Fruit fly (Drosophila melanogaster): ENCODE results near the gene CG13643.

CG13643 gene

dm6 chr3R:24938049-24938448, 32.2 kb upstream of the CG13643 start, which contains the start of gene Osbp (continued):
- TF ChIP-seq unpg (GFP tag; optimal IDR thresholded peaks at IDR 0.05) (no peak), CG11695 (GFP tag; IDR thresholded peaks at IDR 0.05) (no peak), knrl (GFP tag; IDR thresholded peaks at IDR 0.05; ENCODE audit: partially characterized antibody) (peak; percentile 55), Poxn (GFP tag; IDR thresholded peaks at IDR 0.05) (no peak), slp2 (GFP tag; optimal IDR thresholded peaks at IDR 0.05) (no peak), CkIIα-i1 (GFP tag; IDR thresholded peaks at IDR 0.05) (no peak), CG34422 (GFP tag; IDR thresholded peaks at IDR 0.05) (peak; percentile 62; the same call in 1 of the 3 replicates), Med (GFP tag) (peak; percentile 84), CG7928 (GFP tag; optimal IDR thresholded peaks at IDR 0.05) (no peak), GATAe (GFP tag; conservative IDR thresholded peaks at IDR 0.05) (no peak), CG18011 (GFP tag; optimal IDR thresholded peaks at IDR 0.05) (no peak), ato (GFP tag; IDR thresholded peaks at IDR 0.05; ENCODE audit: partially characterized antibody) (peak; percentile 58; the same call in 1 of the 2 replicates), Bgb (GFP tag; IDR thresholded peaks at IDR 0.05; ENCODE audit: partially characterized antibody) (peak; percentile 77), CG3847 (GFP tag; IDR thresholded peaks at IDR 0.05) (peak; percentile 39; the same call in 1 of the 2 replicates), Fer2 (tag; optimal IDR thresholded peaks at IDR 0.05) (no peak), Gsc (GFP tag; IDR thresholded peaks at IDR 0.05) (no peak), HLH4C (GFP tag; IDR thresholded peaks at IDR 0.05; ENCODE audit: partially characterized antibody) (peak; percentile 57; the same call in 2 of the 3 replicates), YL-1 (GFP tag; optimal IDR thresholded peaks at IDR 0.05) (peak; percentile 86), Kr (GFP tag; optimal IDR thresholded peaks at IDR 0.05) (no peak), unc-4 (GFP tag; IDR thresholded peaks at IDR 0.05; ENCODE audit: partially characterized antibody) (peak; percentile 45), sqz (GFP tag; optimal IDR thresholded peaks at IDR 0.05) (no peak), CG18619 (GFP tag; optimal IDR thresholded peaks at IDR 0.05) (no peak), CG9215 (GFP tag; IDR thresholded peaks at IDR 0.05) (no peak), CG17912 (GFP tag; optimal IDR thresholded peaks at IDR 0.05) (peak; percentile 0), CG12155 (GFP tag; optimal IDR thresholded peaks at IDR 0.05) (no peak), CG8765 (GFP tag; IDR thresholded peaks at IDR 0.05) (no peak), Doc2 (GFP tag; IDR thresholded peaks at IDR 0.05) (no peak), Dip3 (GFP tag; optimal IDR thresholded peaks at IDR 0.05) (no peak), Doc3 (GFP tag; IDR thresholded peaks at IDR 0.05; ENCODE audit: partially characterized antibody) (peak; percentile 46; the same call in 1 of the 3 replicates), CG15514 (GFP tag; optimal IDR thresholded peaks at IDR 0.05) (peak; percentile 71), lilli (GFP tag; optimal IDR thresholded peaks at IDR 0.05) (no peak), Hmx (GFP tag; optimal IDR thresholded peaks at IDR 0.05) (no peak), Lpt (GFP tag; optimal IDR thresholded peaks at IDR 0.05) (no peak), CG3407 (GFP tag; optimal IDR thresholded peaks at IDR 0.05) (no peak), CG10543 (GFP tag; optimal IDR thresholded peaks at IDR 0.05) (peak; percentile 17), CG6654 (GFP tag; optimal IDR thresholded peaks at IDR 0.05) (no peak), Adf1 (GFP tag; IDR thresholded peaks at IDR 0.05) (no peak), CG2116 (GFP tag; optimal IDR thresholded peaks at IDR 0.05) (peak; percentile 71), Opbp (GFP tag; IDR thresholded peaks at IDR 0.05; ENCODE audit: partially characterized antibody) (peak; percentile 73), nerfin-1 (tag; optimal IDR thresholded peaks at IDR 0.05) (peak; percentile 6), Hr78 (GFP tag; optimal IDR thresholded peaks at IDR 0.05) (no peak), slbo (GFP tag; IDR thresholded peaks at IDR 0.05) (0 out of 2 replicates have a peak, but pooled peaks have one; percentile 13), Ets97D (GFP tag; optimal IDR thresholded peaks at IDR 0.05) (peak; percentile 60), CG16813 (GFP tag; IDR thresholded peaks at IDR 0.05; ENCODE audit: partially characterized antibody) (peak; percentile 62), mirr (GFP tag; optimal IDR thresholded peaks at IDR 0.05) (peak; percentile 26), CG4282 (GFP tag; optimal IDR thresholded peaks at IDR 0.05) (no peak), lbe (GFP tag; optimal IDR thresholded peaks at IDR 0.05) (no peak), cwo (GFP tag; optimal IDR thresholded peaks at IDR 0.05) (no peak), sug (tag; optimal IDR thresholded peaks at IDR 0.05) (peak; percentile 34), CoRest (tag; optimal IDR thresholded peaks at IDR 0.05) (peak; percentile 58)
